Worm (Caenorhabditis elegans) whole organism, young adult: Measurements from ENCODE around the gene sax-2.

ENCODE experiments used
- C17E4.6 ChIP-seq: fragments of 200-800 bp; sonication (Bioruptor generic); IDR thresholded peaks from 2 replicates; pipeline ENCODE4 v1.3.6; 2022; ENCODE audit warnings: missing genetic modification reagents, missing genetic modification characterization, missing compliant biosample characterization
- F37B4.10 ChIP-seq: fragments of 200-800 bp; sonication (Bioruptor generic); IDR thresholded peaks from 2 replicates; pipeline ENCODE4 v1.3.6; 2022; ENCODE audit warnings: missing genetic modification characterization, missing compliant biosample characterization
- F57C9.4 ChIP-seq: sonication (generic microtip); optimal IDR thresholded peaks from 2 replicates; lab custom pipeline; 2017; ENCODE audit warnings: mild to moderate bottlenecking, missing genetic modification characterization, missing compliant biosample characterization
- K11D2.4 ChIP-seq: fragments of 200-800 bp; sonication (Bioruptor generic); IDR thresholded peaks from 2 replicates; pipeline ENCODE4 v1.3.6; 2022; ENCODE audit warnings: missing genetic modification reagents, missing genetic modification characterization, missing compliant biosample characterization
- K12H6.12 ChIP-seq: fragments of 200-800 bp; sonication (Bioruptor generic); optimal IDR thresholded peaks from 2 replicates; lab custom pipeline; 2018; ENCODE audit warnings: mild to moderate bottlenecking, missing genetic modification characterization, missing compliant biosample characterization
- Y53F4B.3 ChIP-seq: fragments of 200-800 bp; sonication (Bioruptor generic); IDR thresholded peaks from 2 replicates; pipeline ENCODE4 v1.3.6; 2022; ENCODE audit warnings: missing genetic modification reagents, missing genetic modification characterization, missing compliant biosample characterization
- Y53G8AR.9 ChIP-seq: fragments of 200-800 bp; sonication (Bioruptor generic); conservative IDR thresholded peaks from 2 replicates; pipeline ENCODE4 v1.3.6; 2022; ENCODE audit warnings: missing genetic modification reagents, missing genetic modification characterization, missing compliant biosample characterization
- Y56A3A.18 ChIP-seq: fragments of 200-800 bp; sonication (Bioruptor generic); IDR thresholded peaks from 2 replicates; pipeline ENCODE4 v1.3.6; 2022; ENCODE audit warnings: missing genetic modification reagents, missing genetic modification characterization, missing compliant biosample characterization
- athp-1 ChIP-seq: sonication (generic microtip); optimal IDR thresholded peaks from 2 replicates; lab custom pipeline; 2017; ENCODE audit warnings: mild to moderate bottlenecking, missing genetic modification characterization, missing compliant biosample characterization
- ceh-100 ChIP-seq: fragments of 200-800 bp; sonication (Bioruptor generic); IDR thresholded peaks from 2 replicates; pipeline ENCODE4 v1.3.6; 2022; ENCODE audit warnings: missing genetic modification reagents, missing genetic modification characterization, missing compliant biosample characterization
- dpl-1 ChIP-seq: fragments of 150-350 bp; optimal IDR thresholded peaks from 2 replicates; lab custom pipeline; 2014; ENCODE audit warnings: missing biosample characterization, missing genetic modification reagents, missing genetic modification characterization
- efl-1 ChIP-seq: fragments of 150-350 bp; optimal IDR thresholded peaks from 2 replicates; lab custom pipeline; 2014; ENCODE audit warnings: missing biosample characterization, missing genetic modification reagents, missing genetic modification characterization
- ekl-4 ChIP-seq: fragments of 200-800 bp; sonication (Bioruptor generic); IDR thresholded peaks from 2 replicates; pipeline ENCODE4 v1.3.6; 2022; ENCODE audit warnings: missing genetic modification reagents, missing genetic modification characterization, missing compliant biosample characterization
- him-1 ChIP-seq: sonication (generic microtip); optimal IDR thresholded peaks from 2 replicates; lab custom pipeline; 2016; ENCODE audit warnings: missing genotype, missing genetic modification reagents, missing genetic modification characterization, missing compliant biosample characterization
- hrde-1 ChIP-seq: sonication (generic microtip); optimal IDR thresholded peaks from 2 replicates; lab custom pipeline; 2016; ENCODE audit warnings: missing genetic modification characterization, mild to moderate bottlenecking, missing compliant biosample characterization, moderate library complexity, missing genotype, missing genetic modification reagents, borderline replicate concordance
- lag-1 ChIP-seq: fragments of 200-800 bp; sonication (Bioruptor generic); IDR thresholded peaks from 2 replicates; pipeline ENCODE4 v1.3.6; 2022; ENCODE audit warnings: missing genetic modification reagents, missing genetic modification characterization, missing compliant biosample characterization
- let-526 ChIP-seq: fragments of 200-800 bp; sonication (Bioruptor generic); IDR thresholded peaks from 2 replicates; pipeline ENCODE4 v1.3.6; 2022; ENCODE audit warnings: missing genetic modification reagents, missing genetic modification characterization, missing compliant biosample characterization
- lir-1 ChIP-seq: fragments of 200-800 bp; sonication (Bioruptor generic); conservative IDR thresholded peaks from 2 replicates; pipeline ENCODE4 v1.3.6; 2022; ENCODE audit warnings: missing genetic modification reagents, missing genetic modification characterization, missing compliant biosample characterization
- lsl-1 ChIP-seq: fragments of 200-800 bp; sonication (Bioruptor generic); optimal IDR thresholded peaks from 2 replicates; lab custom pipeline; 2018; ENCODE audit warnings: mild to moderate bottlenecking, missing genetic modification characterization, moderate library complexity, missing compliant biosample characterization
- madf-10 ChIP-seq: sonication (generic microtip); optimal IDR thresholded peaks from 2 replicates; lab custom pipeline; 2016; ENCODE audit warnings: mild to moderate bottlenecking, missing genetic modification characterization, missing compliant biosample characterization
- madf-8 ChIP-seq: fragments of 200-800 bp; sonication (Bioruptor generic); conservative IDR thresholded peaks from 2 replicates; pipeline ENCODE4 v1.3.6; 2022; ENCODE audit warnings: missing genetic modification reagents, missing genetic modification characterization, missing compliant biosample characterization
- mcd-1 ChIP-seq: fragments of 200-800 bp; sonication (Bioruptor generic); IDR thresholded peaks from 2 replicates; pipeline ENCODE4 v1.3.6; 2022; ENCODE audit warnings: missing genetic modification reagents, missing genetic modification characterization, missing compliant biosample characterization
- mes-4 ChIP-seq: sonication (generic microtip); optimal IDR thresholded peaks from 2 replicates; lab custom pipeline; 2016; ENCODE audit warnings: missing genotype, missing genetic modification characterization, missing compliant biosample characterization
- nfya-2 ChIP-seq: fragments of 200-800 bp; sonication (Bioruptor generic); IDR thresholded peaks from 2 replicates; pipeline ENCODE4 v1.3.6; 2022; ENCODE audit warnings: missing genetic modification reagents, missing genetic modification characterization, missing compliant biosample characterization
- nhr-80 ChIP-seq: sonication (generic microtip); optimal IDR thresholded peaks from 2 replicates; lab custom pipeline; 2016; ENCODE audit warnings: missing genetic modification characterization, missing compliant biosample characterization
- rcor-1 ChIP-seq: fragments of 200-800 bp; sonication (Bioruptor generic); IDR thresholded peaks from 2 replicates; pipeline ENCODE4 v1.3.6; 2022; ENCODE audit warnings: missing genetic modification reagents, missing genetic modification characterization, missing compliant biosample characterization
- rpc-1 ChIP-seq, 2 experiments: fragments of 150-350 bp in 1 of 2; sonication (generic microtip) in 1 of 2; optimal IDR thresholded peaks; 2 replicates each; lab custom pipeline; 2014 to 2018; ENCODE audit warnings: missing biosample characterization in 1 of 2, missing genetic modification characterization in 1 of 2, missing genetic modification reagents in 1 of 2, missing genotype in 1 of 2
- sdz-38 ChIP-seq: sonication (generic microtip); optimal IDR thresholded peaks from 2 replicates; lab custom pipeline; 2016; ENCODE audit warnings: missing genotype, missing genetic modification characterization, missing compliant biosample characterization
- snpc-4 ChIP-seq, 5 experiments: fragments of 150-350 bp in 1 of 5; sonication (generic microtip) in 4 of 5; optimal IDR thresholded peaks; 2 replicates each; lab custom pipeline; 2014 to 2018; ENCODE audit warnings: missing genetic modification characterization in 5 of 5, missing biosample characterization in 3 of 5, antibody characterized with exemption in 2 of 5, mild to moderate bottlenecking in 2 of 5, missing compliant biosample characterization in 2 of 5, missing genotype in 2 of 5, moderate library complexity in 2 of 5, missing genetic modification reagents in 1 of 5
- somi-1 ChIP-seq: fragments of 200-800 bp; sonication (Bioruptor generic); optimal IDR thresholded peaks from 2 replicates; lab custom pipeline; 2018; ENCODE audit warnings: mild to moderate bottlenecking, missing genetic modification characterization, missing compliant biosample characterization
- tbp1 ChIP-seq: fragments of 200-800 bp; sonication (Bioruptor generic); optimal IDR thresholded peaks from 2 replicates; lab custom pipeline; 2018; ENCODE audit warnings: mild to moderate bottlenecking, missing genetic modification characterization, missing compliant biosample characterization
- tbx-9 ChIP-seq: sonication (generic microtip); optimal IDR thresholded peaks from 2 replicates; lab custom pipeline; 2016; ENCODE audit warnings: borderline replicate concordance, missing genetic modification characterization, inconsistent platforms, missing compliant biosample characterization
- tlf-1 ChIP-seq: fragments of 200-800 bp; sonication (Bioruptor generic); optimal IDR thresholded peaks from 2 replicates; lab custom pipeline; 2018; ENCODE audit warnings: mild to moderate bottlenecking, missing genetic modification characterization, missing compliant biosample characterization
- unc-62 ChIP-seq: fragments of 150-350 bp; optimal IDR thresholded peaks from 2 replicates; lab custom pipeline; 2014; ENCODE audit warnings: missing biosample characterization, missing genetic modification reagents, missing genetic modification characterization
- xnd-1 ChIP-seq: sonication (generic microtip); optimal IDR thresholded peaks from 2 replicates; lab custom pipeline; 2016; ENCODE audit warnings: missing genotype, missing genetic modification reagents, missing genetic modification characterization, missing compliant biosample characterization
- zim-3 ChIP-seq: sonication (generic microtip); optimal IDR thresholded peaks from 2 replicates; lab custom pipeline; 2017; ENCODE audit warnings: mild to moderate bottlenecking, missing genetic modification characterization, moderate library complexity, missing compliant biosample characterization
- ztf-25 ChIP-seq: fragments of 200-800 bp; sonication (Bioruptor generic); IDR thresholded peaks from 2 replicates; pipeline ENCODE4 v1.3.6; 2022; ENCODE audit warnings: missing genetic modification reagents, missing genetic modification characterization, missing compliant biosample characterization
- ztf-26 ChIP-seq: sonication (generic microtip); optimal IDR thresholded peaks from 2 replicates; lab custom pipeline; 2017; ENCODE audit warnings: missing genetic modification characterization, missing compliant biosample characterization
- ztf-28 ChIP-seq: fragments of 200-800 bp; sonication (Bioruptor generic); IDR thresholded peaks from 2 replicates; pipeline ENCODE4 v1.3.6; 2022; ENCODE audit warnings: missing genetic modification reagents, missing genetic modification characterization, missing compliant biosample characterization

The sax-2 gene

DNA sequence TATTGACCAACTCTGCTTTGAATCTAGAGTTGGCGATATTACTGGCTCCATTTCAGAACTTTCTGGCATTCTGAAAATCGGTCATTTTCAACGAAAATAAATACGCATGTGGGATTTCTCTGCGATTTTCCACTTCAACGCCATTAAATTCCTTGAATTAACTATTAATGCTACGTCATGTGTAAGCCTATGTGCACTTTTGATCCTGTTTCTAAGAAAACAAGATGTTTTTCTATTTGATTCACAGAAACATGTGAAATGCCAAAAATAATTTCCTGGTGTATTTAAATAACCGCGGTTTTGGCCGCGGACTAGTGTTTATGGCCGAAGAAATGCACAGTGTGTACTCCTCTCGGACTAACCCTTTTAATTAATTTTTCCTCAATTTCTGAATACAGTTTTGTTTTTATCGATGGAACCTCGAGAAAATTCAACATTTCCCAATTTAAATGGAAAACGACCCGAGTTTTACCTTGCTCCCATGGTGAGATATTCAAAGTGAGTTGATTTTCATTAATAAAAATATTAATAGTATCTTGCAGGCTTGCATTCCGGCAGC, 40.7 kb upstream of the sax-2 start, which contains the start of the genes C45G9.11 and C45G9.2 (continued):
- TF ChIP-seq lsl-1 (GFP tag; lab: Kevin White, UChicago) (peak; percentile 39), K12H6.12 (peak; percentile 31), let-526 (GFP tag; lab: Robert Waterston, UW) (no peak), efl-1 (GFP tag; lab: Kevin White, UChicago) (peak; percentile 65), ceh-100 (GFP tag; lab: Robert Waterston, UW) (peak; percentile 47; the same call in 1 of the 2 replicates), ztf-28 (GFP tag; lab: Robert Waterston, UW) (peak; percentile 81; the same call in 1 of the 2 replicates)

DNA sequence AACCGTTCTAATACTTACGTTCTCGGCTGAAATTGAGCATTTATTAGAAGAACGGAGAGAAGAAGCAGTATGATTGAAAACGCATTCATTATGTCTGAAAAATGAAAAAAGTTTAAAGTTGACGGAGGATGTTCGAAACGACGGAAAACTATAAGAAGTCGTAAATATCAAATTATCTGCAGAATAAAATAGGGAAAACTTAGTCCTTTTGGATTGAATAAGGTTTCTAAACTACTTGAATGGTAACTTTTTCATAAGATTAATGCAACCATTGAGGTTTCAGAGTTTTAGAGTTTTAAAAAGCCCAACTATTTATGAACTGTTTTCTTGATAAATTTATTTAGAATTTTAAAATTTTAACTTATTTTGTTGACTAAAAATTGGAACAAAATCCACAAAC, 38.0 kb upstream of the sax-2 start, which contains the start of gene C45G9.12:
Gene C45G9.12, minus strand, starts transcription at position 101 of the 400 bp plus-strand sequence.
- no peak for TF ChIP-seq mcd-1 (GFP tag; lab: Robert Waterston, UW)
- TF ChIP-seq rpc-1 (optimal IDR thresholded peaks at IDR 0.05; lab: Kevin White, UChicago), result no peak
- TF ChIP-seq rpc-1 (tag; optimal IDR thresholded peaks at IDR 0.05; lab: Kevin White, UChicago), result no peak
- no peak for TF ChIP-seq ceh-100 (GFP tag; lab: Robert Waterston, UW)
- TF ChIP-seq Y56A3A.18 (GFP tag; lab: Robert Waterston, UW), result no peak

DNA sequence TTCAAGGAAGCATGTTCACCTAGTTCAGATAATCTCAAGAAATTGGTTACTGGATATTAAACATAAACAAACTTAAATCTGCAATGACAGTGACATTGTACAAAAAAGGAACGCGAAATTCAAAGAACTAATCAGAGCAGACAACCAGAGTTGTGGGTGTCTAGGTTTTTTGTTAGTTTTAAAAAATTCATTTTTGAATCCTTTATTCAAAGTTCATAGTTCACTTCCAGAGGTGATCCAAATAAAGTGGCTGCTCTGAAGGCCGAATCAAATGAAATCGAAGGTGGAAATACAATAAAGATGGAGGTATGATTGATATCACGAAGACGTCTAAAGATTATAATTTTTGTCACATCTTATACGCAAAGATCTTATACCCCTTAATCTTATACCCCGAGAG, 35.1 kb upstream of the sax-2 start, which contains the start of gene ttbk-6:
Gene ttbk-6, plus strand, starts transcription at position 301 of the 400 bp plus-strand sequence.
- TF ChIP-seq madf-10 (tag; lab: Kevin White, UChicago), result no peak
- TF ChIP-seq F37B4.10 (GFP tag; lab: Robert Waterston, UW), result no peak
- no peak for TF ChIP-seq K11D2.4 (GFP tag; lab: Robert Waterston, UW)
- no peak for TF ChIP-seq lir-1

DNA sequence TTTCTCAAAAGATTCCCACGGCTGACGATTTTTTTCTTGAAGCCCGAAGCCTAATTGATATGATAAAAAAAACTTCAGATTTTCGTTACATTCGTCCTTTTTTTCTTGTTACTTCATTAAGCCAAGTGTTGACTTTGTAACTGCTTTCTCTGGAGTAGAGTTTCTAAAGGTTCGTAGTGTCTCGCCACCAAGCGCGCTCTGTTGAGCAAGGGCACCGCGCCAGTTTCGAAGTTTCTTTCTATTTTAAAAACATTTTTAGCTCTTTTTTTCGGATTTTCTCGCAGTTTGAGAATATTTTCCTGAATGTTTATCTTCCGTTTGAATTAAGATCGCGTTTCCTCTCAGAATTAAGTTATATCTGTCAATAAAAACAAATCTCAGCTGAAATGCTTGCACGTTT, 32.9 kb upstream of the sax-2 start:
- TF ChIP-seq athp-1 (tag; lab: Kevin White, UChicago), result no peak
- no peak for TF ChIP-seq F37B4.10 (GFP tag; lab: Robert Waterston, UW)
- no peak for TF ChIP-seq hrde-1
- TF ChIP-seq Y53G8AR.9 (GFP tag; lab: Robert Waterston, UW), result no peak
- TF ChIP-seq ztf-26 (tag; lab: Kevin White, UChicago), result no peak
- peak; percentile 15 for TF ChIP-seq dpl-1 (GFP tag; lab: Kevin White, UChicago)
- TF ChIP-seq efl-1 (GFP tag; lab: Kevin White, UChicago), result peak; percentile 52
- peak; percentile 14 for TF ChIP-seq lsl-1 (GFP tag; lab: Kevin White, UChicago)
- TF ChIP-seq zim-3 (tag; lab: Kevin White, UChicago), result no peak
- TF ChIP-seq Y53F4B.3 (GFP tag; lab: Robert Waterston, UW), result no peak
- TF ChIP-seq sdz-38 (tag; lab: Kevin White, UChicago), result no peak
- TF ChIP-seq C17E4.6 (GFP tag; lab: Robert Waterston, UW), result no peak
- TF ChIP-seq ceh-100 (GFP tag; lab: Robert Waterston, UW), result peak; percentile 85

DNA sequence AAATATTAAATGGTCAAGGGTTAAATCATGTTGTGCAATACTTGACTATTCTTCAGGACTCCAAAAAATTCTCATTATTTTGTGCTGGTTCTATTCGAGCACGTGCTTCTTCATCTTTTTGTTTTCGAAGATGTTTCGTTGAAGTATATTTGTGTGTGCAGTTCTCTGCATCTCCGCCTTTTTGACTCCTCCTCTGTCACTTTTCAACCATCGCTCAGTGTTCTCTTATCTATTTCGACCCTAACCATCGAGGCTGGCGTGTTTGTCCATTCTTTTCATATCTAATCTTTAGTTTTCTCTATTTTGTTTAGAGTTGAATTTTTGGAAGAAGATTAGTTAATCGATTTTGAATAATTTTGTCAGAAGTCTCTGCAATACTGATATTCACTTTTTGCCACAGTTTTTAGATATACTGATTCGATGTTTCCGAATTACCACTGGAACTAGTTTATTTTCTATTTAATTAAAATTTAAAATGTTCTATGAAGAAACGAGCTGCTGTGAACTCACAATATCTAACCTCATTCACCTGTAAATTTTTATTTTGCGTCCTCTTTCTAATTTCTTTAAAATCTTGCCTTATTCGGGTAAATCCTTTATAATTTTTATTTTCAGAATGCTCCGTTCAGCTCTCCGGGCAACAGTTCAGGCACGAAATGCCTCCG, 32.2 kb upstream of the sax-2 start, which contains the start of gene alh-1:
Gene alh-1, plus strand, starts transcription at position 615 of the 665 bp plus-strand sequence.
- no peak for TF ChIP-seq madf-8
- 0 out of 2 replicates have a peak, but pooled peaks have one; percentile 16 for TF ChIP-seq ekl-4 (GFP tag; lab: Robert Waterston, UW)
- TF ChIP-seq xnd-1 (tag; lab: Kevin White, UChicago), result no peak
- peak; percentile 83 for TF ChIP-seq nhr-80
- TF ChIP-seq rcor-1 (GFP tag; lab: Robert Waterston, UW), result no peak
- no peak for TF ChIP-seq tbx-9 (tag; lab: Kevin White, UChicago)
- TF ChIP-seq Y56A3A.18 (GFP tag; lab: Robert Waterston, UW), result no peak
- TF ChIP-seq tlf-1 (GFP tag; lab: Kevin White, UChicago), result no peak
- no peak for TF ChIP-seq ztf-25 (GFP tag; lab: Robert Waterston, UW)
- no peak for TF ChIP-seq somi-1
- TF ChIP-seq lag-1 (GFP tag; lab: Robert Waterston, UW), result no peak
- TF ChIP-seq snpc-4 (GFP tag; optimal IDR thresholded peaks at IDR 0.05; lab: Kevin White, UChicago), result no peak
- peak in 2 of 4 experiments; percentile 34 to 44 for TF ChIP-seq snpc-4 (tag; optimal IDR thresholded peaks at IDR 0.05; lab: Kevin White, UChicago)
- peak; percentile 28 for TF ChIP-seq tbp1 (GFP tag; lab: Kevin White, UChicago)
- TF ChIP-seq mes-4 (tag; lab: Kevin White, UChicago), result no peak
- TF ChIP-seq F57C9.4 (tag; lab: Kevin White, UChicago), result no peak
- TF ChIP-seq him-1 (tag; lab: Kevin White, UChicago), result no peak
- TF ChIP-seq unc-62 (GFP tag; lab: Kevin White, UChicago), result no peak
- TF ChIP-seq nfya-2 (GFP tag; lab: Robert Waterston, UW), result no peak
